Worm (Caenorhabditis elegans) whole organism, L1 larva: Measurements from ENCODE around the gene col-38.

Experiments
- C04F5.9 ChIP-seq: sonication (generic microtip); optimal IDR thresholded peaks from 2 replicates; lab custom pipeline; 2016; ENCODE audit warnings: missing genetic modification characterization, missing compliant biosample characterization
- aha-1 ChIP-seq: fragments of 150-350 bp; optimal IDR thresholded peaks from 2 replicates; lab custom pipeline; 2014; ENCODE audit warnings: missing biosample characterization, missing genetic modification characterization
- ama-1 ChIP-seq: fragments of 150-350 bp; optimal IDR thresholded peaks from 2 replicates; lab custom pipeline; 2014
- blmp-1 ChIP-seq: fragments of 150-350 bp; optimal IDR thresholded peaks from 2 replicates; lab custom pipeline; 2014; ENCODE audit warnings: missing biosample characterization, missing genetic modification characterization
- ces-1 ChIP-seq: fragments of 150-350 bp; optimal IDR thresholded peaks from 2 replicates; lab custom pipeline; 2014; ENCODE audit warnings: missing biosample characterization, missing genetic modification reagents, missing genetic modification characterization
- dpl-1 ChIP-seq, 3 experiments: fragments of 150-350 bp in 2 of 3; sonication (generic microtip) in 1 of 3; optimal IDR thresholded peaks; 2 replicates each; lab custom pipeline; 2014 to 2017; ENCODE audit warnings: missing biosample characterization in 3 of 3, missing genetic modification characterization in 3 of 3, missing genetic modification reagents in 3 of 3
- dsc-1 ChIP-seq: sonication (generic microtip); optimal IDR thresholded peaks from 2 replicates; lab custom pipeline; 2016; ENCODE audit warnings: mild to moderate bottlenecking, missing genetic modification characterization, missing compliant biosample characterization
- efl-1 ChIP-seq, 4 experiments: fragments of 150-350 bp; optimal IDR thresholded peaks in 3 of 4; peaks in 1 of 4; 1 replicate in 1 of 4; 2 replicates in 3 of 4; lab custom pipeline; 2014; ENCODE audit warnings: missing biosample characterization in 2 of 4, missing genetic modification characterization in 2 of 4, missing genetic modification reagents in 2 of 4
- efl-3 ChIP-seq: fragments of 200-800 bp; sonication (Bioruptor generic); optimal IDR thresholded peaks from 2 replicates; lab custom pipeline; 2018; ENCODE audit warnings: mild to moderate bottlenecking, missing genetic modification characterization, missing compliant biosample characterization
- elt-2 ChIP-seq: sonication (generic microtip); optimal IDR thresholded peaks from 2 replicates; lab custom pipeline; 2016; ENCODE audit warnings: missing genetic modification characterization, mild to moderate bottlenecking, inconsistent platforms, missing compliant biosample characterization, missing genetic modification reagents
- ets-5 ChIP-seq: fragments of 200-800 bp; sonication (Bioruptor generic); IDR thresholded peaks from 2 replicates; pipeline ENCODE4 v1.3.6; 2022; ENCODE audit warnings: missing genetic modification characterization, missing compliant biosample characterization
- fkh-4 ChIP-seq: sonication (generic microtip); optimal IDR thresholded peaks from 2 replicates; lab custom pipeline; 2016; ENCODE audit warnings: missing compliant biosample characterization, missing genetic modification characterization, borderline replicate concordance
- fkh-8 ChIP-seq: sonication (generic microtip); optimal IDR thresholded peaks from 2 replicates; lab custom pipeline; 2016; ENCODE audit warnings: mild to moderate bottlenecking, missing genetic modification characterization, missing compliant biosample characterization
- fos-1 ChIP-seq: fragments of 150-350 bp; optimal IDR thresholded peaks from 2 replicates; lab custom pipeline; 2014; ENCODE audit warnings: missing biosample characterization, missing genetic modification characterization
- grh-1 ChIP-seq: fragments of 200-800 bp; sonication (Bioruptor generic); IDR thresholded peaks from 2 replicates; pipeline ENCODE4 v1.3.6; 2022; ENCODE audit warnings: missing genetic modification reagents, missing genetic modification characterization, missing compliant biosample characterization
- irx-1 ChIP-seq: sonication (generic microtip); optimal IDR thresholded peaks from 2 replicates; lab custom pipeline; 2016; ENCODE audit warnings: missing genetic modification characterization, missing compliant biosample characterization
- jun-1 ChIP-seq: fragments of 150-350 bp; optimal IDR thresholded peaks from 2 replicates; lab custom pipeline; 2014; ENCODE audit warnings: missing biosample characterization, missing genetic modification reagents, missing genetic modification characterization
- lin-13 ChIP-seq: fragments of 150-350 bp; optimal IDR thresholded peaks from 2 replicates; lab custom pipeline; 2014; ENCODE audit warnings: missing biosample characterization, missing genetic modification reagents, missing genetic modification characterization
- lin-14 ChIP-seq: fragments of 200-800 bp; sonication (Bioruptor generic); optimal IDR thresholded peaks from 2 replicates; lab custom pipeline; 2018; ENCODE audit warnings: mild to moderate bottlenecking, missing genetic modification characterization, moderate library complexity, missing compliant biosample characterization
- lin-15B ChIP-seq: fragments of 150-350 bp; sonication (generic microtip); optimal IDR thresholded peaks from 3 replicates; lab custom pipeline; 2014; ENCODE audit warnings: missing biosample characterization, missing genetic modification characterization
- lin-35 ChIP-seq, 2 experiments: fragments of 150-350 bp; optimal IDR thresholded peaks; 2 replicates each; lab custom pipeline; 2014; ENCODE audit warnings: missing biosample characterization in 2 of 2, missing genetic modification characterization in 2 of 2, missing genetic modification reagents in 2 of 2
- lir-3 ChIP-seq: sonication (generic microtip); optimal IDR thresholded peaks from 2 replicates; lab custom pipeline; 2016; ENCODE audit warnings: mild to moderate bottlenecking, missing genetic modification characterization, moderate library complexity, missing compliant biosample characterization; ENCODE audit not compliant: poor library complexity
- lsy-2 ChIP-seq, 2 experiments: fragments of 150-350 bp; optimal IDR thresholded peaks; 2 replicates each; lab custom pipeline; 2014; ENCODE audit warnings: missing biosample characterization in 2 of 2, missing genetic modification characterization in 2 of 2
- mdl-1 ChIP-seq, 2 experiments: fragments of 150-350 bp; optimal IDR thresholded peaks; 2 replicates each; lab custom pipeline; 2014 to 2017; ENCODE audit warnings: missing biosample characterization in 2 of 2, missing genetic modification characterization in 2 of 2, inconsistent platforms in 1 of 2
- mef-2 ChIP-seq: fragments of 150-350 bp; optimal IDR thresholded peaks from 2 replicates; lab custom pipeline; 2014; ENCODE audit warnings: missing biosample characterization, missing genetic modification characterization
- nhr-47 ChIP-seq: sonication (generic microtip); optimal IDR thresholded peaks from 2 replicates; lab custom pipeline; 2016; ENCODE audit warnings: mild to moderate bottlenecking, missing genetic modification characterization, moderate library complexity, missing compliant biosample characterization
- nhr-77 ChIP-seq: fragments of 150-350 bp; optimal IDR thresholded peaks from 2 replicates; lab custom pipeline; 2014; ENCODE audit warnings: missing biosample characterization, missing genetic modification characterization
- nhr-85 ChIP-seq: sonication (generic microtip); peaks from one replicate; lab custom pipeline; 2016; ENCODE audit warnings: missing genetic modification characterization, inconsistent platforms, missing compliant biosample characterization
- pag-3 ChIP-seq: sonication (generic microtip); optimal IDR thresholded peaks from 2 replicates; lab custom pipeline; 2017; ENCODE audit warnings: missing genetic modification characterization, mild to moderate bottlenecking, missing compliant biosample characterization, antibody characterized with exemption, borderline replicate concordance; ENCODE audit not compliant: insufficient read depth
- pqm-1 ChIP-seq: sonication (generic microtip); optimal IDR thresholded peaks from 3 replicates; lab custom pipeline; 2017; ENCODE audit warnings: missing biosample characterization, missing genetic modification characterization
- rnt-1 ChIP-seq: sonication (generic microtip); optimal IDR thresholded peaks from 2 replicates; lab custom pipeline; 2016; ENCODE audit warnings: mild to moderate bottlenecking, missing genetic modification characterization, moderate library complexity, missing compliant biosample characterization
- skn-1 ChIP-seq: fragments of 150-350 bp; optimal IDR thresholded peaks from 2 replicates; lab custom pipeline; 2014; ENCODE audit warnings: missing biosample characterization, missing genetic modification characterization
- snu-23 ChIP-seq: sonication (generic microtip); optimal IDR thresholded peaks from 2 replicates; lab custom pipeline; 2016; ENCODE audit warnings: missing genetic modification characterization, missing compliant biosample characterization
- sox-4 ChIP-seq: sonication (generic microtip); optimal IDR thresholded peaks from 2 replicates; lab custom pipeline; 2016; ENCODE audit warnings: missing genetic modification characterization, missing compliant biosample characterization
- sup-37 ChIP-seq: fragments of 200-800 bp; sonication (Bioruptor generic); optimal IDR thresholded peaks from 2 replicates; lab custom pipeline; 2018; ENCODE audit warnings: mild to moderate bottlenecking, missing genetic modification characterization, missing compliant biosample characterization
- tbx-2 ChIP-seq: sonication (generic microtip); optimal IDR thresholded peaks from 2 replicates; lab custom pipeline; 2016; ENCODE audit warnings: missing genetic modification characterization, missing compliant biosample characterization
- tlp-1 ChIP-seq: fragments of 150-350 bp; optimal IDR thresholded peaks from 2 replicates; lab custom pipeline; 2014; ENCODE audit warnings: missing biosample characterization, missing genetic modification characterization
- unc-98 ChIP-seq: fragments of 200-800 bp; sonication (Bioruptor generic); IDR thresholded peaks from 2 replicates; pipeline ENCODE4 v1.3.6; 2022; ENCODE audit warnings: missing genetic modification characterization, missing compliant biosample characterization
- vab-15 ChIP-seq: sonication (generic microtip); optimal IDR thresholded peaks from 2 replicates; lab custom pipeline; 2017; ENCODE audit warnings: missing genotype, mild to moderate bottlenecking, missing genetic modification characterization, missing compliant biosample characterization
- ztf-11 ChIP-seq, 2 experiments: sonication (generic microtip); optimal IDR thresholded peaks; 2 replicates each; lab custom pipeline; 2016 to 2017; ENCODE audit warnings: missing genetic modification characterization in 2 of 2, missing biosample characterization in 1 of 2, missing compliant biosample characterization in 1 of 2

col-38 gene

ce11 chrII:8573044-8573443 lies 4.2 kb upstream of the col-38 start, which contains the start of gene F54C9.7:
TSS of gene F54C9.7 (plus strand) at chrII:8573344.
- TF ChIP-seq ama-1 (lab: Kevin White, UChicago) (no peak), lin-14 (GFP tag; lab: Kevin White, UChicago) (no peak), C04F5.9 (tag; lab: Kevin White, UChicago) (no peak), irx-1 (tag; lab: Kevin White, UChicago) (no peak), jun-1 (tag; lab: Kevin White, UChicago) (no peak), ces-1 (no peak), sox-4 (tag; lab: Kevin White, UChicago) (no peak), tbx-2 (tag; lab: Kevin White, UChicago) (no peak), elt-2 (tag; lab: Kevin White, UChicago) (no peak), nhr-77 (tag; lab: Kevin White, UChicago) (no peak), fkh-8 (tag; lab: Kevin White, UChicago) (no peak), ets-5 (no peak), sup-37 (GFP tag; lab: Kevin White, UChicago) (no peak), blmp-1 (tag; lab: Kevin White, UChicago) (no peak)

- TF ChIP-seq dsc-1 (tag; lab: Kevin White, UChicago) (no peak), aha-1 (no peak), skn-1 (no peak), vab-15 (no peak), pag-3 (no peak), fos-1 (no peak), efl-3 (no peak), efl-1 (optimal IDR thresholded peaks at IDR 0.05; lab: Kevin White, UChicago) (no peak), efl-1 (GFP tag; optimal IDR thresholded peaks at IDR 0.05 in 1 of 2; lab: Kevin White, UChicago) (peak in 1 of 2 experiments; percentile 77), lsy-2 (tag; optimal IDR thresholded peaks at IDR 0.05; lab: Kevin White, UChicago) (peak in 1 of 2 experiments; percentile 53), lin-13 (GFP tag; lab: Kevin White, UChicago) (no peak), nhr-85 (tag; lab: Kevin White, UChicago) (no peak), elt-2 (tag; lab: Kevin White, UChicago) (no peak), lin-14 (GFP tag; lab: Kevin White, UChicago) (no peak)
Measured at ce11 chrII:8570977-8571376, 2.1 kb upstream of the col-38 start, which contains the start of gene bcs-1. TSS of gene bcs-1 (plus strand) at chrII:8571085.

ce11 chrII:8568234-8568969 lies 486 bp downstream of the col-38 start:
- TF ChIP-seq unc-98 (GFP tag; lab: Robert Waterston, UW) (no peak), nhr-47 (no peak), mdl-1 (tag; optimal IDR thresholded peaks at IDR 0.05; lab: Kevin White, UChicago) (no peak), skn-1 (no peak), fkh-4 (no peak), snu-23 (no peak), nhr-85 (tag; lab: Kevin White, UChicago) (no peak), ets-5 (no peak), tlp-1 (tag; lab: Kevin White, UChicago) (no peak), grh-1 (GFP tag; lab: Robert Waterston, UW) (no peak), lir-3 (tag; lab: Kevin White, UChicago) (no peak), rnt-1 (tag; lab: Kevin White, UChicago) (no peak), vab-15 (no peak), lin-15B (tag; lab: Kevin White, UChicago) (no peak), mef-2 (tag; lab: Kevin White, UChicago) (no peak)

- TF ChIP-seq lsy-2 (tag; optimal IDR thresholded peaks at IDR 0.05; lab: Kevin White, UChicago), result peak in 1 of 2 experiments; percentile 13
- TF ChIP-seq skn-1, result no peak
- TF ChIP-seq ztf-11 (tag; optimal IDR thresholded peaks at IDR 0.05; lab: Kevin White, UChicago), result no peak
- peak in 1 of 3 experiments; percentile 27 for TF ChIP-seq dpl-1 (GFP tag; optimal IDR thresholded peaks at IDR 0.05; lab: Kevin White, UChicago)
- peak; percentile 30 for TF ChIP-seq jun-1 (tag; lab: Kevin White, UChicago)
- TF ChIP-seq tlp-1 (tag; lab: Kevin White, UChicago), result peak; percentile 16
- TF ChIP-seq pag-3, result no peak
- peak; percentile 1 for TF ChIP-seq ama-1 (lab: Kevin White, UChicago)
- no peak for TF ChIP-seq snu-23
- TF ChIP-seq pqm-1 (tag; lab: Kevin White, UChicago), result peak; percentile 57
- TF ChIP-seq lin-35 (GFP tag; optimal IDR thresholded peaks at IDR 0.05; lab: Kevin White, UChicago), result peak in 1 of 2 experiments; percentile 54
- TF ChIP-seq elt-2 (tag; lab: Kevin White, UChicago), result peak; percentile 85
- TF ChIP-seq efl-1 (optimal IDR thresholded peaks at IDR 0.05; lab: Kevin White, UChicago), result no peak
- peak in 1 of 2 experiments; percentile 92 for TF ChIP-seq efl-1 (GFP tag; optimal IDR thresholded peaks at IDR 0.05 in 1 of 2; lab: Kevin White, UChicago)
Measured at ce11 chrII:8566806-8567266, 2.1 kb downstream of the col-38 start, which contains the start of gene F54C9.3. TSS of gene F54C9.3 (minus strand) at chrII:8566856.
